Fruit fly (Drosophila melanogaster) whole organism, adult: ENCODE results near the gene Sodq.

Experiments used
- CG11617 ChIP-seq: fragments of 200-800 bp; sonication (Bioruptor generic); optimal IDR thresholded peaks from 2 replicates; lab custom pipeline; 2017; ENCODE audit warnings: mild to moderate bottlenecking, missing biosample characterization, missing genetic modification reagents, missing genetic modification characterization
- CG12768 ChIP-seq: fragments of 200-800 bp; sonication (Bioruptor generic); optimal IDR thresholded peaks from 2 replicates; lab custom pipeline; 2017; ENCODE audit warnings: missing biosample characterization, missing genetic modification characterization, mild to moderate bottlenecking, moderate library complexity, missing genetic modification reagents
- CG14711 ChIP-seq: fragments of 200-800 bp; sonication (Bioruptor generic); optimal IDR thresholded peaks from 2 replicates; lab custom pipeline; 2018; ENCODE audit warnings: missing biosample characterization, mild to moderate bottlenecking, missing genetic modification characterization, moderate library complexity
- CG1620 ChIP-seq: fragments of 200-800 bp; sonication (Bioruptor generic); optimal IDR thresholded peaks from 2 replicates; lab custom pipeline; 2016; ENCODE audit warnings: missing biosample characterization, missing genetic modification characterization
- CG33017 ChIP-seq: fragments of 200-800 bp; sonication (Bioruptor generic); optimal IDR thresholded peaks from 2 replicates; lab custom pipeline; 2018; ENCODE audit warnings: missing biosample characterization, mild to moderate bottlenecking, missing genetic modification characterization, moderate library complexity
- CG5204 ChIP-seq: fragments of 200-800 bp; sonication (Bioruptor generic); optimal IDR thresholded peaks from 2 replicates; lab custom pipeline; 2016; ENCODE audit warnings: missing biosample characterization, missing genetic modification characterization
- CG7045 ChIP-seq: fragments of 200-800 bp; sonication (Bioruptor generic); optimal IDR thresholded peaks from 2 replicates; lab custom pipeline; 2017; ENCODE audit warnings: missing biosample characterization, mild to moderate bottlenecking, missing genetic modification characterization
- CG7101 ChIP-seq: fragments of 200-800 bp; sonication (Bioruptor generic); optimal IDR thresholded peaks from 2 replicates; lab custom pipeline; 2018; ENCODE audit warnings: missing biosample characterization, mild to moderate bottlenecking, missing genetic modification characterization, moderate library complexity
- Clk ChIP-seq: fragments of 200-800 bp; sonication (Bioruptor generic); optimal IDR thresholded peaks from 2 replicates; lab custom pipeline; 2017; ENCODE audit warnings: missing biosample characterization, missing genetic modification characterization
- Crg-1 ChIP-seq: fragments of 200-800 bp; sonication (Bioruptor generic); optimal IDR thresholded peaks from 2 replicates; lab custom pipeline; 2016; ENCODE audit warnings: missing biosample characterization, missing genetic modification characterization
- Hr96 ChIP-seq: fragments of 200-800 bp; sonication (Bioruptor generic); optimal IDR thresholded peaks from 2 replicates; lab custom pipeline; 2016; ENCODE audit warnings: missing biosample characterization, missing genetic modification characterization
- Mnt ChIP-seq: fragments of 200-800 bp; sonication (Bioruptor generic); optimal IDR thresholded peaks from 2 replicates; lab custom pipeline; 2016; ENCODE audit warnings: missing biosample characterization, mild to moderate bottlenecking, missing genetic modification characterization
- bab1 ChIP-seq: fragments of 200-800 bp; sonication (Bioruptor generic); optimal IDR thresholded peaks from 3 replicates; lab custom pipeline; 2019; ENCODE audit warnings: missing biosample characterization, mild to moderate bottlenecking, missing genetic modification characterization, moderate library complexity
- cic ChIP-seq: fragments of 200-800 bp; sonication (Bioruptor generic); optimal IDR thresholded peaks from 2 replicates; lab custom pipeline; 2017; ENCODE audit warnings: missing biosample characterization, mild to moderate bottlenecking, missing genetic modification characterization, moderate library complexity
- cnc ChIP-seq, 2 experiments: fragments of >200 bp; optimal IDR thresholded peaks; 2 replicates each; lab custom pipeline; 2017
- kay ChIP-seq: fragments of 200-800 bp; sonication (Bioruptor generic); peaks from one replicate; lab custom pipeline; 2016; ENCODE audit warnings: missing biosample characterization, missing genetic modification characterization, borderline replicate concordance
- ovo ChIP-seq: fragments of 200-800 bp; sonication (Bioruptor generic); optimal IDR thresholded peaks from 2 replicates; lab custom pipeline; 2016; ENCODE audit warnings: missing biosample characterization, missing genetic modification characterization
- pad ChIP-seq: fragments of 200-800 bp; sonication (Bioruptor generic); optimal IDR thresholded peaks from 3 replicates; lab custom pipeline; 2017; ENCODE audit warnings: missing biosample characterization, missing genetic modification characterization, mild to moderate bottlenecking, moderate library complexity, missing genetic modification reagents
- tj ChIP-seq: fragments of 200-800 bp; sonication (Bioruptor generic); optimal IDR thresholded peaks from 3 replicates; lab custom pipeline; 2017; ENCODE audit warnings: missing biosample characterization, mild to moderate bottlenecking, missing genetic modification characterization, moderate library complexity
- toe ChIP-seq: fragments of 200-800 bp; sonication (Bioruptor generic); optimal IDR thresholded peaks from 2 replicates; lab custom pipeline; 2016; ENCODE audit warnings: missing biosample characterization, missing genetic modification characterization

Gene Sodq

dm6 chr3R:25895522-25895921 is at the start of gene Sodq:
Gene Sodq (plus strand): TSS chr3R:25895822.
- TF ChIP-seq kay (GFP tag; lab: Kevin White, UChicago), result no peak
- TF ChIP-seq cnc (optimal IDR thresholded peaks at IDR 0.05; lab: Kevin White, UChicago), result no peak
- no peak for TF ChIP-seq CG5204 (GFP tag; lab: Kevin White, UChicago)
- TF ChIP-seq ovo (GFP tag; lab: Kevin White, UChicago), result no peak
- TF ChIP-seq CG1620 (GFP tag; lab: Kevin White, UChicago), result no peak
- TF ChIP-seq CG12768 (GFP tag; lab: Kevin White, UChicago), result no peak
- TF ChIP-seq CG33017 (tag; lab: Kevin White, UChicago), result no peak
- no peak for TF ChIP-seq CG7101 (tag; lab: Kevin White, UChicago)

dm6 chr3R:25851224-25851682 is 44.4 kb upstream of the Sodq start, which contains the start of the genes CG14545 and CG5886:
Gene CG14545 (minus strand): TSS chr3R:25851291.
Gene CG5886 (plus strand): TSS chr3R:25851632.
- TF ChIP-seq Mnt (GFP tag; lab: Kevin White, UChicago) (no peak), pad (GFP tag; lab: Kevin White, UChicago) (peak; percentile 19), tj (no peak), CG33017 (tag; lab: Kevin White, UChicago) (no peak), CG5204 (GFP tag; lab: Kevin White, UChicago) (no peak), Crg-1 (GFP tag; lab: Kevin White, UChicago) (peak; percentile 45), CG14711 (tag; lab: Kevin White, UChicago) (peak; percentile 14), CG11617 (GFP tag; lab: Kevin White, UChicago) (no peak), Hr96 (peak; percentile 11), CG7101 (tag; lab: Kevin White, UChicago) (no peak), kay (GFP tag; lab: Kevin White, UChicago) (no peak), cnc (optimal IDR thresholded peaks at IDR 0.05; lab: Kevin White, UChicago) (no peak), ovo (GFP tag; lab: Kevin White, UChicago) (peak; percentile 84), Clk (GFP tag; lab: Kevin White, UChicago) (no peak), bab1 (peak; percentile 49), toe (GFP tag; lab: Kevin White, UChicago) (no peak), CG12768 (GFP tag; lab: Kevin White, UChicago) (no peak), cic (GFP tag; lab: Kevin White, UChicago) (no peak), CG1620 (GFP tag; lab: Kevin White, UChicago) (no peak), CG7045 (no peak)

dm6 chr3R:25854825-25855224 is 40.8 kb upstream of the Sodq start:
- TF ChIP-seq CG1620 (GFP tag; lab: Kevin White, UChicago), result no peak
- TF ChIP-seq cnc (optimal IDR thresholded peaks at IDR 0.05; lab: Kevin White, UChicago), result no peak
- no peak for TF ChIP-seq CG11617 (GFP tag; lab: Kevin White, UChicago)
- TF ChIP-seq CG7045, result peak; percentile 25
- TF ChIP-seq toe (GFP tag; lab: Kevin White, UChicago), result no peak
- TF ChIP-seq Mnt (GFP tag; lab: Kevin White, UChicago), result no peak
- TF ChIP-seq Clk (GFP tag; lab: Kevin White, UChicago), result no peak
- peak; percentile 11 for TF ChIP-seq CG33017 (tag; lab: Kevin White, UChicago)
- no peak for TF ChIP-seq CG5204 (GFP tag; lab: Kevin White, UChicago)

- TF ChIP-seq pad (GFP tag; lab: Kevin White, UChicago) (no peak), CG12768 (GFP tag; lab: Kevin White, UChicago) (peak; percentile 40), CG5204 (GFP tag; lab: Kevin White, UChicago) (no peak), bab1 (no peak), toe (GFP tag; lab: Kevin White, UChicago) (peak; percentile 3), cic (GFP tag; lab: Kevin White, UChicago) (no peak), cnc (optimal IDR thresholded peaks at IDR 0.05; lab: Kevin White, UChicago) (no peak), Mnt (GFP tag; lab: Kevin White, UChicago) (no peak), ovo (GFP tag; lab: Kevin White, UChicago) (no peak), kay (GFP tag; lab: Kevin White, UChicago) (no peak), Clk (GFP tag; lab: Kevin White, UChicago) (peak; percentile 21), CG33017 (tag; lab: Kevin White, UChicago) (no peak), CG7045 (peak; percentile 48), tj (no peak), CG11617 (GFP tag; lab: Kevin White, UChicago) (no peak), CG1620 (GFP tag; lab: Kevin White, UChicago) (no peak), CG14711 (tag; lab: Kevin White, UChicago) (no peak), Crg-1 (GFP tag; lab: Kevin White, UChicago) (no peak), Hr96 (no peak), CG7101 (tag; lab: Kevin White, UChicago) (no peak)
Measured at dm6 chr3R:25855594-25856305, 39.9 kb upstream of the Sodq start, which contains the start of gene CG5890. Gene CG5890 (plus strand): TSS chr3R:25856154.

- TF ChIP-seq Crg-1 (GFP tag; lab: Kevin White, UChicago) (no peak), CG5204 (GFP tag; lab: Kevin White, UChicago) (no peak), Mnt (GFP tag; lab: Kevin White, UChicago) (no peak), CG33017 (tag; lab: Kevin White, UChicago) (no peak), cic (GFP tag; lab: Kevin White, UChicago) (no peak), CG14711 (tag; lab: Kevin White, UChicago) (no peak), Hr96 (no peak), Clk (GFP tag; lab: Kevin White, UChicago) (no peak), CG7045 (no peak), CG12768 (GFP tag; lab: Kevin White, UChicago) (no peak), ovo (GFP tag; lab: Kevin White, UChicago) (no peak), CG7101 (tag; lab: Kevin White, UChicago) (no peak)
Measured at dm6 chr3R:25870389-25870788, 25.2 kb upstream of the Sodq start.
